Worm (Caenorhabditis elegans) whole organism, dauer: ENCODE measurements around the gene F26F4.9.

Source experiments
- unc-62 ChIP-seq: sonication (generic microtip); optimal IDR thresholded peaks from 2 replicates; lab custom pipeline; 2017; ENCODE audit warnings: missing biosample characterization, missing genetic modification reagents, missing genetic modification characterization

Gene F26F4.9

DNA sequence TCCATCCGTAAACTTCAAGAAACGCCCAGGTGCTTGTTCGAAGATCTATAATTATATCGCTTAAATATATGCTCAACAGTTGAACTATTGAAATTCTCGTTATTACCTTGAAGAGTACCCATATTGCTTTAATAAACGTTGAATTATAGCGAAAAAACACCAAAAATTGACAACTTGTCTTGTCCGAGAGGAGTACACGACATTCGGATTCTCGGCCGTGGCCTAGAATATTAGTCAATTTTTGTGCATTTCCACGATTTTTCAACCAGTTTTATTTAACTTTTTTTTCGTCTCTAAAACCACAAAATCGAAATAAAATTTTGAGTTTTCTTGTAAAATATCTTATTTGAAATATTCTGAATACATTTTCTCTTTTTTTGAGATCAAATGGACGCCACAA is at the start of gene F26F4.9, which contains the start of gene cee-1:
F26F4.9 (minus strand) TSS at position 205 of the 400 bp plus-strand sequence.
cee-1 (plus strand) TSS at position 383 of the 400 bp plus-strand sequence.
- no peak for TF ChIP-seq unc-62 (GFP tag; lab: Kevin White, UChicago)

DNA sequence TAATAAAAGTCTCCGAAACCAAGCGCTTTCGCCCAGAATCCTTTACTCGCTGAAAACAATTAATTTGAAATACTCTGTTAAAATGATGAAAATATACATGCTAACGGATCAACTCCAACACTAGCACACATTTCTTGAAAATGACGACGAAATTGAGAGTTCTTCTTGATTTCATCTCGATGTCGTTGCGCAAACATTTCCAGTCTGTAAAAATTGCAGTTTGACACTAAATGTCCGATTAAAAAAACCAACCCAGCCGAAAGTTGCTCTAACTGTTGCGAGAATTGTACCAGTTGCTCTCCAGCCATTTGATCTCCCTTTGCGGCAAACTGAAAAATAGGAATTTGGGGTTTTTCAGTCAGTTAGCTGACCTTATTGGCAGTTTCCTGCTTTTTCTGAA is 49.0 kb upstream of the F26F4.9 start:
- TF ChIP-seq unc-62 (GFP tag; lab: Kevin White, UChicago), result no peak

- no peak for TF ChIP-seq unc-62 (GFP tag; lab: Kevin White, UChicago)
Measured at ce11 chrIII:4960204-4960603, 47.9 kb upstream of the F26F4.9 start, which contains the start of gene C27F2.4. Gene C27F2.4 (minus strand): TSS chrIII:4960304.

ce11 chrIII:4956566-4956965 is 44.2 kb upstream of the F26F4.9 start, which contains the start of gene C26E6.1:
Gene C26E6.1 (plus strand): TSS chrIII:4956866.
- no peak for TF ChIP-seq unc-62 (GFP tag; lab: Kevin White, UChicago)

- no peak for TF ChIP-seq unc-62 (GFP tag; lab: Kevin White, UChicago)
Measured at ce11 chrIII:4952970-4953369, 40.6 kb upstream of the F26F4.9 start.

- TF ChIP-seq unc-62 (GFP tag; lab: Kevin White, UChicago), result no peak
Measured at ce11 chrIII:4951824-4952223, 39.5 kb upstream of the F26F4.9 start, which contains the start of gene flh-2. Gene flh-2 (plus strand): TSS chrIII:4952124.

- no peak for TF ChIP-seq unc-62 (GFP tag; lab: Kevin White, UChicago)
Measured at ce11 chrIII:4951210-4951609, 38.9 kb upstream of the F26F4.9 start.

ce11 chrIII:4950345-4950744 is 38.0 kb upstream of the F26F4.9 start:
- TF ChIP-seq unc-62 (GFP tag; lab: Kevin White, UChicago), result no peak

DNA sequence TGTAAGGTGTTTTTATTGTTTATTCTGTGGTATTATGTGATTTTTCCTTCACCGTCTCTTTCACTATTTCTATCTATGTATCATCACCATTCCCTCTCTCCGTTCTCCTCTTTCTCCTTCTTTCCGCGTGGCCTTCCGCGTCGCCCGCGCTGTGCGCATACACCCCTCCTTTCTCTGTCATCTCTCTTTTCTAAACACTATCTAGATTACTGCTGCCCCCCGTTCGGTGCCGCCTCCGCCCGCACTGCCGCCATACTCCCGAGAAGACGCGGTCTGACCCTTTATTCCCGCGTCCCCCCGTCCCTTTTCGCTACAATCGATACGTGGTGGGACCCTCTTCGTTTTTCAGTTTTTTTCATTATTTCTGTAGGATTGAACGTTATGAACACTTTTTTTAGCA is 36.3 kb upstream of the F26F4.9 start:
- TF ChIP-seq unc-62 (GFP tag; lab: Kevin White, UChicago), result no peak

- no peak for TF ChIP-seq unc-62 (GFP tag; lab: Kevin White, UChicago)
Measured at ce11 chrIII:4947352-4947751, 35.0 kb upstream of the F26F4.9 start.

ce11 chrIII:4944213-4944612 is 31.9 kb upstream of the F26F4.9 start, which contains the start of gene ntl-9:
Gene ntl-9 (plus strand): TSS chrIII:4944513.
- TF ChIP-seq unc-62 (GFP tag; lab: Kevin White, UChicago), result no peak

ce11 chrIII:4939267-4939666 is 26.9 kb upstream of the F26F4.9 start, which contains the start of gene rpb-2:
Gene rpb-2 (plus strand): TSS chrIII:4939567.
- TF ChIP-seq unc-62 (GFP tag; lab: Kevin White, UChicago), result no peak

DNA sequence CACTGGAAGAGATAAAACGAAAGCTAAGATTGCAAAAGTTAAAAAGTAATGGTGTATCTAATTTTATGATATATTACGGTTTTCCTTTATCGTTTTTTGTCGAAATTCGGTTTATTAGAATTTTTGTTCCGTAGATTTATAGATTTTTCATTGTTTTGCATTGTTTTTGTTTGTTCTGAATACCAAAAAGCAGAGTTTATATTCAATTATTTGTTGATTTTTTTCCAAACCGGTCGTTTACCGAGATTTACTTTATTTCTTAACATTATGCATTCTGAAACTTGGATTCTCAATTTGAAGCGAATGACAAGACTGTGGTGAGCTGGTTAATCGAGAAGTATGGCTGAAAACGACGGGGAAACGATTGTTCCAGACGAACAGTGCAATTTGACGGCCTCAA is 24.7 kb upstream of the F26F4.9 start, which contains the start of gene fsn-1:
fsn-1 (plus strand) TSS at position 301 of the 400 bp plus-strand sequence.
- TF ChIP-seq unc-62 (GFP tag; lab: Kevin White, UChicago), result no peak

ce11 chrIII:4934896-4935628 is 22.7 kb upstream of the F26F4.9 start, which contains the start of gene mrps-18C:
Gene mrps-18C (plus strand): TSS chrIII:4935578.
- TF ChIP-seq unc-62 (GFP tag; lab: Kevin White, UChicago), result no peak

- TF ChIP-seq unc-62 (GFP tag; lab: Kevin White, UChicago), result no peak
Measured at ce11 chrIII:4932203-4932699, 19.9 kb upstream of the F26F4.9 start, which contains the start of the genes C26E6.12 and eri-9. Gene C26E6.12 (minus strand): TSS chrIII:4932253. Gene eri-9 (plus strand): TSS chrIII:4932450.

ce11 chrIII:4930154-4930679 is 17.9 kb upstream of the F26F4.9 start, which contains the start of gene set-2:
Gene set-2 (minus strand): TSS chrIII:4930204.
- no peak for TF ChIP-seq unc-62 (GFP tag; lab: Kevin White, UChicago)
